Worm (Caenorhabditis elegans): Measurements from ENCODE around the gene arrd-1.

arrd-1 gene

ce11 chrII:639467-639866 lies 12.2 kb downstream of the arrd-1 start, which contains the start of gene K07E8.6:
Gene K07E8.6, minus strand, starts transcription at chrII:639567.
- TF ChIP-seq unc-62 (GFP tag; optimal IDR thresholded peaks at IDR 0.05) (no peak), nhr-237 (tag; optimal IDR thresholded peaks at IDR 0.05) (no peak), mep-1 (tag; optimal IDR thresholded peaks at IDR 0.05) (no peak), blmp-1 (tag; optimal IDR thresholded peaks at IDR 0.05) (no peak), lin-32 (GFP tag; optimal IDR thresholded peaks at IDR 0.05) (no peak), nhr-12 (tag; optimal IDR thresholded peaks at IDR 0.05) (no peak), unc-120 (tag; optimal IDR thresholded peaks at IDR 0.05; ENCODE audit: poor library complexity, severe bottlenecking) (no peak), lsy-2 (tag; optimal IDR thresholded peaks at IDR 0.05) (no peak), ham-2 (GFP tag; optimal IDR thresholded peaks at IDR 0.05) (no peak), nhr-28 (tag; optimal IDR thresholded peaks at IDR 0.05) (no peak), elt-3 (tag; optimal IDR thresholded peaks at IDR 0.05) (no peak), pha-4 (tag; optimal IDR thresholded peaks at IDR 0.05) (no peak), ztf-11 (tag; optimal IDR thresholded peaks at IDR 0.05) (no peak), hlh-1 (tag; optimal IDR thresholded peaks at IDR 0.05) (no peak), ceh-83 (GFP tag; optimal IDR thresholded peaks at IDR 0.05) (no peak), sem-2 (GFP tag; optimal IDR thresholded peaks at IDR 0.05) (no peak), nhr-76 (tag; optimal IDR thresholded peaks at IDR 0.05) (no peak)

ce11 chrII:643733-644132 lies 16.4 kb downstream of the arrd-1 start:
- TF ChIP-seq ham-2 (GFP tag; optimal IDR thresholded peaks at IDR 0.05) (peak; percentile 9), lsy-2 (tag; optimal IDR thresholded peaks at IDR 0.05) (no peak)

ce11 chrII:650321-651005 lies 23.2 kb downstream of the arrd-1 start, which contains the start of the genes K07E8.7 and frpr-14:
Gene K07E8.7, minus strand, starts transcription at chrII:650367.
Gene frpr-14, plus strand, starts transcription at chrII:650955.
- TF ChIP-seq ces-1 (GFP tag; optimal IDR thresholded peaks at IDR 0.05), result peak; percentile 33
- TF ChIP-seq lsy-2 (tag; optimal IDR thresholded peaks at IDR 0.05), result peak; percentile 28
- TF ChIP-seq nhr-76 (tag; optimal IDR thresholded peaks at IDR 0.05), result no peak

ce11 chrII:651324-651723 lies 24.0 kb downstream of the arrd-1 start:
- TF ChIP-seq bed-3 (GFP tag; optimal IDR thresholded peaks at IDR 0.05) (no peak), ham-2 (GFP tag; optimal IDR thresholded peaks at IDR 0.05) (peak; percentile 35), mab-5 (tag; optimal IDR thresholded peaks at IDR 0.05) (no peak)

ce11 chrII:658369-658768 lies 31.1 kb downstream of the arrd-1 start, which contains the start of gene sdz-24:
Gene sdz-24, plus strand, starts transcription at chrII:658669.
- no peak for TF ChIP-seq elt-3 (tag; optimal IDR thresholded peaks at IDR 0.05)
- no peak for TF ChIP-seq hlh-1 (tag; optimal IDR thresholded peaks at IDR 0.05)
- TF ChIP-seq pha-4 (tag; optimal IDR thresholded peaks at IDR 0.05), result no peak
- TF ChIP-seq snpc-4 (tag; optimal IDR thresholded peaks at IDR 0.05), result no peak

- no peak for TF ChIP-seq unc-39 (tag; optimal IDR thresholded peaks at IDR 0.05)
- TF ChIP-seq sem-2 (GFP tag; optimal IDR thresholded peaks at IDR 0.05), result no peak
- TF ChIP-seq mab-5 (tag; optimal IDR thresholded peaks at IDR 0.05), result no peak
- no peak for TF ChIP-seq ceh-83 (GFP tag; optimal IDR thresholded peaks at IDR 0.05)
- no peak for TF ChIP-seq cnd-1 (tag; optimal IDR thresholded peaks at IDR 0.05)
- TF ChIP-seq elt-3 (tag; optimal IDR thresholded peaks at IDR 0.05), result no peak
- no peak for TF ChIP-seq drap-1 (GFP tag; optimal IDR thresholded peaks at IDR 0.05)
- no peak for TF ChIP-seq elt-1 (tag; optimal IDR thresholded peaks at IDR 0.05; ENCODE audit: borderline replicate concordance, insufficient read depth)
- no peak for TF ChIP-seq nhr-76 (tag; optimal IDR thresholded peaks at IDR 0.05)
- TF ChIP-seq zip-8 (tag; optimal IDR thresholded peaks at IDR 0.05), result no peak
- no peak for TF ChIP-seq nhr-12 (tag; optimal IDR thresholded peaks at IDR 0.05)
- TF ChIP-seq lsy-2 (tag; optimal IDR thresholded peaks at IDR 0.05), result no peak
- no peak for TF ChIP-seq ham-2 (GFP tag; optimal IDR thresholded peaks at IDR 0.05)
- no peak for TF ChIP-seq unc-120 (tag; optimal IDR thresholded peaks at IDR 0.05; ENCODE audit: poor library complexity, severe bottlenecking)
- no peak for TF ChIP-seq ceh-39 (tag; optimal IDR thresholded peaks at IDR 0.05)
- no peak for TF ChIP-seq ces-1 (GFP tag; optimal IDR thresholded peaks at IDR 0.05)
- TF ChIP-seq pha-4 (tag; optimal IDR thresholded peaks at IDR 0.05), result no peak
- no peak for TF ChIP-seq ceh-43 (GFP tag; optimal IDR thresholded peaks at IDR 0.05)
Measured at ce11 chrII:661696-662095, 34.4 kb downstream of the arrd-1 start, which contains the start of gene sri-45. Gene sri-45, minus strand, starts transcription at chrII:661796.
